Worm (Caenorhabditis elegans): Measurements from ENCODE around the gene nhr-238.

- TF ChIP-seq nhr-11 (tag; optimal IDR thresholded peaks at IDR 0.05) (no peak), pag-3 (tag; optimal IDR thresholded peaks at IDR 0.05; ENCODE audit: borderline replicate concordance) (no peak), ceh-48 (tag; optimal IDR thresholded peaks at IDR 0.05) (no peak), hlh-30 (tag; optimal IDR thresholded peaks at IDR 0.05; ENCODE audit: insufficient read depth) (no peak), nhr-232 (tag; optimal IDR thresholded peaks at IDR 0.05) (no peak), pha-4 (tag; optimal IDR thresholded peaks at IDR 0.05) (no peak), tbx-2 (tag; optimal IDR thresholded peaks at IDR 0.05) (peak; percentile 10), pha-2 (tag; optimal IDR thresholded peaks at IDR 0.05) (no peak), eyg-1 (tag; optimal IDR thresholded peaks at IDR 0.05) (no peak), ahr-1 (tag; optimal IDR thresholded peaks at IDR 0.05) (no peak)
Observed at ce11 chrV:1627269-1627668, 2.0 kb downstream of the nhr-238 start.
